Worm (Caenorhabditis elegans) whole organism, L3 larva: ENCODE measurements around the gene Y48D7A.1.

Experiments
- R02D3.7 ChIP-seq: fragments of 150-350 bp; optimal IDR thresholded peaks from 2 replicates; lab custom pipeline; 2014; ENCODE audit warnings: missing biosample characterization, missing genetic modification characterization
- aly-2 ChIP-seq: fragments of 150-350 bp; optimal IDR thresholded peaks from 2 replicates; lab custom pipeline; 2014; ENCODE audit warnings: missing biosample characterization, missing genetic modification characterization
- ama-1 ChIP-seq: fragments of 150-350 bp; optimal IDR thresholded peaks from 2 replicates; lab custom pipeline; 2018
- ceh-28 ChIP-seq: fragments of 150-350 bp; optimal IDR thresholded peaks from 2 replicates; lab custom pipeline; 2014; ENCODE audit warnings: missing biosample characterization, missing genetic modification reagents, missing genetic modification characterization
- ceh-82 ChIP-seq: fragments of 150-350 bp; optimal IDR thresholded peaks from 2 replicates; lab custom pipeline; 2014; ENCODE audit warnings: missing biosample characterization, missing genetic modification characterization
- ceh-9 ChIP-seq: sonication (generic microtip); optimal IDR thresholded peaks from 2 replicates; lab custom pipeline; 2018; ENCODE audit warnings: missing biosample characterization, missing genetic modification characterization
- daf-12 ChIP-seq: fragments of 150-350 bp; optimal IDR thresholded peaks from 2 replicates; lab custom pipeline; 2014; ENCODE audit warnings: missing biosample characterization, missing genetic modification reagents, missing genetic modification characterization
- egl-27 ChIP-seq: sonication (generic microtip); optimal IDR thresholded peaks from 4 replicates; lab custom pipeline; 2017; ENCODE audit warnings: missing biosample characterization, missing genetic modification reagents, missing genetic modification characterization
- egl-5 ChIP-seq: fragments of 150-350 bp; optimal IDR thresholded peaks from 2 replicates; lab custom pipeline; 2017; ENCODE audit warnings: missing biosample characterization, missing genetic modification reagents, missing genetic modification characterization, inconsistent platforms
- elt-1 ChIP-seq: fragments of 150-350 bp; optimal IDR thresholded peaks from 2 replicates; lab custom pipeline; 2014; ENCODE audit warnings: missing biosample characterization, missing genetic modification characterization
- elt-2 ChIP-seq: sonication (generic microtip); optimal IDR thresholded peaks from 2 replicates; lab custom pipeline; 2016; ENCODE audit warnings: missing genetic modification reagents, mild to moderate bottlenecking, missing genetic modification characterization, missing compliant biosample characterization
- elt-3 ChIP-seq, 3 experiments: fragments of 150-350 bp in 1 of 3; sonication (generic microtip) in 2 of 3; optimal IDR thresholded peaks; 2 replicates in 2 of 3; 4 replicates in 1 of 3; lab custom pipeline; 2014 to 2017; ENCODE audit warnings: missing biosample characterization in 3 of 3, missing genetic modification characterization in 3 of 3
- eor-1 ChIP-seq, 2 experiments: fragments of 150-350 bp; optimal IDR thresholded peaks; 2 replicates each; lab custom pipeline; 2014 to 2018; ENCODE audit warnings: missing biosample characterization in 2 of 2, missing genetic modification characterization in 2 of 2
- fkh-10 ChIP-seq: sonication (generic microtip); optimal IDR thresholded peaks from 2 replicates; lab custom pipeline; 2017; ENCODE audit warnings: missing biosample characterization, missing genetic modification reagents, missing genetic modification characterization
- fkh-2 ChIP-seq: fragments of 150-350 bp; optimal IDR thresholded peaks from 2 replicates; lab custom pipeline; 2014; ENCODE audit warnings: missing biosample characterization, missing genetic modification reagents, missing genetic modification characterization
- fos-1 ChIP-seq: fragments of 150-350 bp; optimal IDR thresholded peaks from 2 replicates; lab custom pipeline; 2014; ENCODE audit warnings: missing biosample characterization, missing genetic modification characterization
- hmg-11 ChIP-seq: sonication (generic microtip); optimal IDR thresholded peaks from 2 replicates; lab custom pipeline; 2016; ENCODE audit warnings: missing genetic modification characterization, missing compliant biosample characterization
- jun-1 ChIP-seq: fragments of 150-350 bp; optimal IDR thresholded peaks from 2 replicates; lab custom pipeline; 2014; ENCODE audit warnings: missing biosample characterization, missing genetic modification reagents, missing genetic modification characterization
- lin-39 ChIP-seq: fragments of 150-350 bp; optimal IDR thresholded peaks from 2 replicates; lab custom pipeline; 2018; ENCODE audit warnings: missing biosample characterization, missing genetic modification reagents, missing genetic modification characterization
- lsy-12 ChIP-seq: sonication (generic microtip); optimal IDR thresholded peaks from 2 replicates; lab custom pipeline; 2016; ENCODE audit warnings: mild to moderate bottlenecking, missing genetic modification characterization, missing compliant biosample characterization
- mdl-1 ChIP-seq: fragments of 150-350 bp; optimal IDR thresholded peaks from 2 replicates; lab custom pipeline; 2014; ENCODE audit warnings: missing biosample characterization, missing genetic modification characterization
- nfya-1 ChIP-seq: sonication (generic microtip); optimal IDR thresholded peaks from 2 replicates; lab custom pipeline; 2017; ENCODE audit warnings: missing genetic modification characterization, mild to moderate bottlenecking, missing compliant biosample characterization, antibody characterized with exemption, moderate library complexity; ENCODE audit not compliant: insufficient read depth
- nhr-11 ChIP-seq: fragments of 150-350 bp; optimal IDR thresholded peaks from 2 replicates; lab custom pipeline; 2014; ENCODE audit warnings: missing biosample characterization, missing genetic modification characterization
- nhr-23 ChIP-seq: fragments of 150-350 bp; optimal IDR thresholded peaks from 2 replicates; lab custom pipeline; 2014; ENCODE audit warnings: missing biosample characterization, missing genetic modification reagents, missing genetic modification characterization
- nhr-237 ChIP-seq: fragments of 150-350 bp; optimal IDR thresholded peaks from 2 replicates; lab custom pipeline; 2014; ENCODE audit warnings: missing biosample characterization, missing genetic modification characterization
- nhr-25 ChIP-seq: sonication (generic microtip); optimal IDR thresholded peaks from 2 replicates; lab custom pipeline; 2017; ENCODE audit warnings: missing biosample characterization, missing genetic modification characterization
- nhr-28 ChIP-seq: fragments of 150-350 bp; optimal IDR thresholded peaks from 2 replicates; lab custom pipeline; 2014; ENCODE audit warnings: missing biosample characterization, missing genetic modification characterization
- nhr-43 ChIP-seq: sonication (generic microtip); optimal IDR thresholded peaks from 2 replicates; lab custom pipeline; 2016; ENCODE audit warnings: mild to moderate bottlenecking, missing genetic modification characterization, missing compliant biosample characterization; ENCODE audit not compliant: poor library complexity, severe bottlenecking
- nhr-67 ChIP-seq: fragments of 150-350 bp; optimal IDR thresholded peaks from 2 replicates; lab custom pipeline; 2014; ENCODE audit warnings: missing biosample characterization, missing genetic modification characterization
- nhr-76 ChIP-seq: fragments of 150-350 bp; sonication (generic microtip); optimal IDR thresholded peaks from 5 replicates; lab custom pipeline; 2014; ENCODE audit warnings: missing biosample characterization, missing genetic modification characterization
- nhr-77 ChIP-seq: fragments of 150-350 bp; optimal IDR thresholded peaks from 2 replicates; lab custom pipeline; 2014; ENCODE audit warnings: missing biosample characterization, missing genetic modification characterization
- pha-4 ChIP-seq: fragments of 150-350 bp; optimal IDR thresholded peaks from 2 replicates; lab custom pipeline; 2014; ENCODE audit warnings: missing biosample characterization, missing genetic modification reagents, missing genetic modification characterization
- pqm-1 ChIP-seq: fragments of 150-350 bp; optimal IDR thresholded peaks from 2 replicates; lab custom pipeline; 2017; ENCODE audit warnings: missing biosample characterization, missing genetic modification characterization, inconsistent platforms
- sea-2 ChIP-seq: fragments of 150-350 bp; sonication (generic microtip); optimal IDR thresholded peaks from 4 replicates; lab custom pipeline; 2014; ENCODE audit warnings: missing biosample characterization, missing genetic modification reagents, missing genetic modification characterization
- skn-1 ChIP-seq: fragments of 150-350 bp; optimal IDR thresholded peaks from 2 replicates; lab custom pipeline; 2014; ENCODE audit warnings: missing biosample characterization, missing genetic modification characterization
- snpc-4 ChIP-seq: fragments of 150-350 bp; optimal IDR thresholded peaks from 2 replicates; lab custom pipeline; 2014; ENCODE audit warnings: missing biosample characterization, missing genetic modification characterization
- tbx-2 ChIP-seq: sonication (generic microtip); optimal IDR thresholded peaks from 2 replicates; lab custom pipeline; 2016; ENCODE audit warnings: mild to moderate bottlenecking, missing genetic modification characterization, missing compliant biosample characterization
- unc-39 ChIP-seq: sonication (generic microtip); optimal IDR thresholded peaks from 4 replicates; lab custom pipeline; 2017; ENCODE audit warnings: missing biosample characterization, missing genetic modification characterization
- zag-1 ChIP-seq: fragments of 150-350 bp; optimal IDR thresholded peaks from 2 replicates; lab custom pipeline; 2014; ENCODE audit warnings: missing biosample characterization, missing genetic modification characterization
- ztf-11 ChIP-seq: fragments of 150-350 bp; optimal IDR thresholded peaks from 2 replicates; lab custom pipeline; 2014; ENCODE audit warnings: missing biosample characterization, missing genetic modification characterization
- ztf-4 ChIP-seq: fragments of 150-350 bp; optimal IDR thresholded peaks from 2 replicates; lab custom pipeline; 2014; ENCODE audit warnings: missing biosample characterization, missing genetic modification characterization

Gene Y48D7A.1

ce11 chrX:2981715-2982114 lies 27.6 kb upstream of the Y48D7A.1 start, which contains the start of gene nspg-5:
TSS of gene nspg-5 (plus strand) at chrX:2982015.
- no peak for TF ChIP-seq sea-2
- TF ChIP-seq lsy-12 (tag; lab: Kevin White, UChicago) = no peak
- peak; percentile 28 for TF ChIP-seq pha-4
- TF ChIP-seq nfya-1 = no peak

ce11 chrX:2983996-2984395 lies 25.3 kb upstream of the Y48D7A.1 start, which contains the start of gene osm-5:
TSS of gene osm-5 (plus strand) at chrX:2984263.
- no peak for TF ChIP-seq tbx-2 (tag; lab: Kevin White, UChicago)
- no peak for TF ChIP-seq mdl-1 (tag; lab: Kevin White, UChicago)
- TF ChIP-seq hmg-11 = no peak
- TF ChIP-seq lin-39 (tag; lab: Kevin White, UChicago) = no peak
- no peak for TF ChIP-seq nhr-28 (tag; lab: Kevin White, UChicago)
- TF ChIP-seq elt-1 = no peak
- TF ChIP-seq nhr-11 = no peak
- no peak for TF ChIP-seq elt-2 (tag; lab: Kevin White, UChicago)
- TF ChIP-seq pqm-1 = no peak
- no peak for TF ChIP-seq elt-3 (tag; optimal IDR thresholded peaks at IDR 0.05; lab: Kevin White, UChicago)
- TF ChIP-seq lsy-12 (tag; lab: Kevin White, UChicago) = no peak
- no peak for TF ChIP-seq eor-1 (tag; optimal IDR thresholded peaks at IDR 0.05; lab: Kevin White, UChicago)
- no peak for TF ChIP-seq nhr-25 (tag; lab: Kevin White, UChicago)
- TF ChIP-seq nhr-23 (tag; lab: Kevin White, UChicago) = no peak
- TF ChIP-seq pha-4 = no peak
- no peak for TF ChIP-seq nhr-77 (tag; lab: Kevin White, UChicago)
- TF ChIP-seq skn-1 (tag; lab: Kevin White, UChicago) = no peak
- no peak for TF ChIP-seq ztf-4 (tag; lab: Kevin White, UChicago)
- no peak for TF ChIP-seq ama-1

ce11 chrX:2990145-2990544 lies 19.1 kb upstream of the Y48D7A.1 start:
- no peak for TF ChIP-seq nhr-76 (tag; lab: Kevin White, UChicago)
- TF ChIP-seq nfya-1 = no peak
- no peak for TF ChIP-seq fos-1 (tag; lab: Kevin White, UChicago)
- TF ChIP-seq pqm-1 = no peak
- no peak for TF ChIP-seq nhr-43 (tag; lab: Kevin White, UChicago)
- no peak for TF ChIP-seq mdl-1 (tag; lab: Kevin White, UChicago)
- no peak for TF ChIP-seq lsy-12 (tag; lab: Kevin White, UChicago)
- no peak for TF ChIP-seq hmg-11
- no peak for TF ChIP-seq aly-2 (tag; lab: Kevin White, UChicago)
- no peak for TF ChIP-seq egl-27

- no peak for TF ChIP-seq tbx-2 (tag; lab: Kevin White, UChicago)
- no peak for TF ChIP-seq fos-1 (tag; lab: Kevin White, UChicago)
- peak; percentile 84 for TF ChIP-seq ceh-28 (tag; lab: Kevin White, UChicago)
- TF ChIP-seq nhr-43 (tag; lab: Kevin White, UChicago) = peak; percentile 49
- TF ChIP-seq fkh-2 = no peak
These were observed 13.0 kb upstream of the Y48D7A.1 start for ce11 chrX:2996318-2996717.

- TF ChIP-seq nfya-1 (peak; percentile 97), fkh-2 (peak; percentile 94), nhr-67 (peak; percentile 75), eor-1 (tag; optimal IDR thresholded peaks at IDR 0.05; lab: Kevin White, UChicago) (peak in 1 of 2 experiments; percentile 88), lsy-12 (tag; lab: Kevin White, UChicago) (peak; percentile 97), elt-2 (tag; lab: Kevin White, UChicago) (peak; percentile 83), tbx-2 (tag; lab: Kevin White, UChicago) (peak; percentile 99), elt-1 (peak; percentile 86), daf-12 (peak; percentile 89), lin-39 (tag; lab: Kevin White, UChicago) (peak; percentile 91), mdl-1 (tag; lab: Kevin White, UChicago) (peak; percentile 88), ztf-11 (tag; lab: Kevin White, UChicago) (peak; percentile 67), ceh-82 (tag; lab: Kevin White, UChicago) (peak; percentile 100), unc-39 (tag; lab: Kevin White, UChicago) (no peak), ceh-9 (tag; lab: Kevin White, UChicago) (no peak), elt-3 (tag; optimal IDR thresholded peaks at IDR 0.05; lab: Kevin White, UChicago) (peak; percentile 86 to 98 (median 93)), R02D3.7 (tag; lab: Kevin White, UChicago) (peak; percentile 94), zag-1 (tag; lab: Kevin White, UChicago) (peak; percentile 95), snpc-4 (peak; percentile 95), pha-4 (peak; percentile 99), fkh-10 (GFP tag; lab: Kevin White, UChicago) (peak; percentile 100), skn-1 (tag; lab: Kevin White, UChicago) (peak; percentile 99), egl-27 (peak; percentile 93), ztf-4 (tag; lab: Kevin White, UChicago) (peak; percentile 90), pqm-1 (peak; percentile 94), egl-5 (tag; lab: Kevin White, UChicago) (peak; percentile 99), nhr-237 (peak; percentile 80), nhr-25 (tag; lab: Kevin White, UChicago) (peak; percentile 94), nhr-11 (peak; percentile 97), jun-1 (tag; lab: Kevin White, UChicago) (peak; percentile 100), nhr-28 (tag; lab: Kevin White, UChicago) (peak; percentile 97), aly-2 (tag; lab: Kevin White, UChicago) (peak; percentile 100), hmg-11 (peak; percentile 93), nhr-23 (tag; lab: Kevin White, UChicago) (peak; percentile 100), ama-1 (no peak)
These were observed 12.3 kb upstream of the Y48D7A.1 start for ce11 chrX:2996976-2997399.
